Worm (Caenorhabditis elegans): ENCODE data around the gene C36B7.2.

DNA sequence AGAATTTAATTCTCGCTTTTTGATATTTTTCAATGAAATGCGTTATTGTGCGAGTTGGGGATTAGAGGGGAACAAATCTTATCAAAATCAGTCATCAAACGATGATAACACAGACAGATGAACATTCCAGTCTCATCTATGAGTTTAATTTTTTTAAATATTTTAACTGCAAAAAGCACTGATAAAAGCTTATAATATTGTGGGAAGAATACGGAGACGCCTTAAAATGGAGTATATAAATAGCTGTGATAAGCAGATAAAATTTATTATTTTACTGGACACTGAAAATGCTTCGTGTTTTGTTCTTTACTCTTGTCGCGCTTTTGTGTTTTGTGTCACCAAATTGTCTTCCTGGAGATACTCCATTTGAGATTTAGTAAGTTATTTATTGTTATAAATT lies 33.4 kb downstream of the C36B7.2 start, which contains the start of gene clec-86:
- TF ChIP-seq lin-39 (tag; optimal IDR thresholded peaks at IDR 0.05) (no peak), nhr-129 (tag; optimal IDR thresholded peaks at IDR 0.05) (no peak), snpc-4 (tag; optimal IDR thresholded peaks at IDR 0.05) (no peak), ama-1 (optimal IDR thresholded peaks at IDR 0.05) (no peak), ceh-16 (tag; optimal IDR thresholded peaks at IDR 0.05) (no peak), unc-39 (tag; optimal IDR thresholded peaks at IDR 0.05) (no peak)
